Worm (Caenorhabditis elegans) whole organism, L4/young adult: ENCODE data around the gene srh-181.

Experiments used
- W03F9.2 ChIP-seq: fragments of 150-350 bp; optimal IDR thresholded peaks from 2 replicates; lab custom pipeline; 2014; ENCODE audit warnings: missing biosample characterization, missing genetic modification characterization
- dao-5 ChIP-seq: sonication (generic microtip); optimal IDR thresholded peaks from 2 replicates; lab custom pipeline; 2016; ENCODE audit warnings: missing genotype, missing genetic modification characterization, moderate library complexity, missing compliant biosample characterization
- him-1 ChIP-seq: sonication (generic microtip); optimal IDR thresholded peaks from 2 replicates; lab custom pipeline; 2016; ENCODE audit warnings: missing genotype, missing genetic modification reagents, missing genetic modification characterization, missing compliant biosample characterization

srh-181 gene

ce11 chrV:18480231-18480630 is 5.9 kb downstream of the srh-181 start, which contains the start of gene srh-178:
TSS of gene srh-178 (minus strand) at chrV:18480331.
- TF ChIP-seq W03F9.2 (tag; lab: Kevin White, UChicago), result no peak

- TF ChIP-seq dao-5 (tag; lab: Kevin White, UChicago) (no peak), him-1 (no peak), W03F9.2 (tag; lab: Kevin White, UChicago) (no peak)
Observed at ce11 chrV:18487158-18487557, 12.8 kb downstream of the srh-181 start, which contains the start of gene Y51A2D.18. TSS of gene Y51A2D.18 (minus strand) at chrV:18487258.

ce11 chrV:18490284-18490832 is 16.0 kb downstream of the srh-181 start:
- TF ChIP-seq him-1 (peak; percentile 81), dao-5 (tag; lab: Kevin White, UChicago) (no peak)

ce11 chrV:18491961-18492360 is 17.6 kb downstream of the srh-181 start, which contains the start of gene slo-1:
TSS of gene slo-1 (plus strand) at chrV:18492261.
- TF ChIP-seq dao-5 (tag; lab: Kevin White, UChicago) (no peak), him-1 (no peak), W03F9.2 (tag; lab: Kevin White, UChicago) (no peak)

- no peak for TF ChIP-seq dao-5 (tag; lab: Kevin White, UChicago)
- no peak for TF ChIP-seq him-1
- no peak for TF ChIP-seq W03F9.2 (tag; lab: Kevin White, UChicago)
Observed at ce11 chrV:18504610-18505009, 30.3 kb downstream of the srh-181 start.

ce11 chrV:18506772-18507171 is 32.4 kb downstream of the srh-181 start:
- TF ChIP-seq dao-5 (tag; lab: Kevin White, UChicago) (no peak), him-1 (no peak), W03F9.2 (tag; lab: Kevin White, UChicago) (no peak)

ce11 chrV:18508564-18508963 is 34.2 kb downstream of the srh-181 start, which contains the start of gene Y51A2D.1:
TSS of gene Y51A2D.1 (plus strand) at chrV:18508864.
- TF ChIP-seq dao-5 (tag; lab: Kevin White, UChicago), result no peak
- TF ChIP-seq W03F9.2 (tag; lab: Kevin White, UChicago), result no peak
- no peak for TF ChIP-seq him-1

ce11 chrV:18511847-18512246 is 37.5 kb downstream of the srh-181 start:
- TF ChIP-seq dao-5 (tag; lab: Kevin White, UChicago) (no peak), him-1 (no peak), W03F9.2 (tag; lab: Kevin White, UChicago) (no peak)

ce11 chrV:18516496-18516895 is 42.2 kb downstream of the srh-181 start, which contains the start of gene hmit-1.1:
TSS of gene hmit-1.1 (plus strand) at chrV:18516789.
- TF ChIP-seq dao-5 (tag; lab: Kevin White, UChicago) (no peak), W03F9.2 (tag; lab: Kevin White, UChicago) (no peak), him-1 (no peak)

- TF ChIP-seq dao-5 (tag; lab: Kevin White, UChicago) (no peak), him-1 (no peak), W03F9.2 (tag; lab: Kevin White, UChicago) (no peak)
Observed at ce11 chrV:18524460-18524859, 50.1 kb downstream of the srh-181 start, which contains the start of gene hmit-1.2. TSS of gene hmit-1.2 (plus strand) at chrV:18524760.
